Fruit fly (Drosophila melanogaster): ENCODE measurements around the gene Cdk8.

The Cdk8 gene

DNA sequence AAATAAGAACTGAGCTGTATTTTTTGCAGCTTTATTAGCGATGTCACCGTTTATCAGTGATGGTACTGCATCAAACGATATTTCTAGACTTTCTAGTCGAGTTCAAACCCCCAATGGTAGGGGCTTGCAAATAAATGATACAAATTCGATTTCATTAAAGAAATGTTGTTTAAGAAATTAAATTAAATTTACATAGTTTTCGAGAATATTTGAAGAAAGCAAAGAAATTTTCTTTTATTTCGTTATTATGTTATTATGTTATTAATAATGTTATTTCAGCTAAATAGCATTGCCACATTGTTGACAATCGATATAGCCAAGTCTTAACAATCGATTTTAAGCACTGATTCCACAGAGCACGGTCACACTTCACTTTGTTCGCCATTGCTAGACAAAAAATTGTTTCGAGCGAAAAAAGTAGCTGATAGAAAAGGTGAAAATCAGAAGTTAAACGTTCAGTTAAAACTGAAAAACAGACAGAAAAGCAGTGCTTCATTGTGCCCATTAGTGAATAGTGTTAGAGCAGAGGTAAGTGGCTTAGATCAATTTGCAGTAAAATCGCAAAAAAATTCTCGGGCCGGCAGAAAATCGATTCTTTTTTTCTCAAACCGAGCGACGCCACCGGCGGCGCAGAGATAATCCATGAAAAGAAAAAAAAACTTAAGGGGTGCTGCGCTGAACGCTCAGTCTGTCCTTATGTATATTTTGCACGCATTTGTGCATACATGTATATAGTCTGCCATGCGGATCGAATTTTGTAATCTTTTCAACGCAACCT lies 26.0 kb upstream of the Cdk8 start, which contains the start of the genes iPLA2-VIA and Ciz1 (continued):
- TF ChIP-seq CG10543 (GFP tag; optimal IDR thresholded peaks at IDR 0.05) (no peak), CG12155 (GFP tag; optimal IDR thresholded peaks at IDR 0.05) (no peak), Dek (tag; optimal IDR thresholded peaks at IDR 0.05) (no peak), da (GFP tag; optimal IDR thresholded peaks at IDR 0.05) (no peak)

DNA sequence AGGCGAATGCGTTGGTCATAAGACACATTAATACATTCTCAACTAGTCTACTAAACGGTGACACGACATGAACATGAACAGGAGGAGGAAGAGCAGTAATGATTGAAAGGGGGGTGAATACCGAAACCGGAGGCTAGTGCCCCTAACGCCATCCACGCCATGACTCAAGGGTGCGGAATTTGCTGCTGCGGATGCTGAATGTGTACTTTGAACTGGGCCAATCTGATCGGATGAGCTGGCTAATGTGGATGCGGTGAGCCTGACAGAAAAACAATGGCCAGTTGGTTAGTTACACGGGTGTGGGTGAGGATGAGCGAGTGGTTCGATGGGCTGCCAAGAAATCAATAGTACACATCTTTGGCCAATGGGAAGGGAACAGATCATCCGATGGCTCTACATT lies 25.2 kb upstream of the Cdk8 start:
- TF ChIP-seq cad (GFP tag; optimal IDR thresholded peaks at IDR 0.05) (no peak), nom (GFP tag; optimal IDR thresholded peaks at IDR 0.05) (peak; percentile 76)

DNA sequence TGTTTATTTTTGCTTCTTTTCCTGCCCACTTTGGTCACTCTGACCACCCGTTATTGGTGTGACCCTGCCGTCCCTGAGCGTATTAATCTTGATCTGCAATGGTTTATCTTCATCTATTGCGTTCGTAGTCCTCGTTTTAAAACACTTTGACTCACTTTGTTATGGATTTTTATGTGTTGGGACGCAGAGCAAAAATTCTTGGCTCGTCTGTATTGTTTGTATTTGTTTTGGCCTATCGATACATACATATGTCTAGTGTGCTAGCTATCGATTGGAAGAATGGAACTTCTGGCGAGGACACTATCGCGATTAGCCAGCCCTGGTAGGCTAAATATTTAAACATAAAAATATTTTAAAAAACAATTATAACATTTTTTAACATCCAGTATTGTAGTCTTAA lies 21.2 kb upstream of the Cdk8 start, which contains the start of gene CG10809:
Gene CG10809 (minus strand): TSS at position 266 of the 400 bp plus-strand sequence.
- TF ChIP-seq Elba2 (GFP tag; optimal IDR thresholded peaks at IDR 0.05): peak; percentile 49
- TF ChIP-seq CG8290 (GFP tag; optimal IDR thresholded peaks at IDR 0.05): peak; percentile 34
- TF ChIP-seq CG8290 (tag; optimal IDR thresholded peaks at IDR 0.05): no peak
- no peak for TF ChIP-seq Dek (tag; optimal IDR thresholded peaks at IDR 0.05)
- peak; percentile 17 for TF ChIP-seq CG33557 (GFP tag; optimal IDR thresholded peaks at IDR 0.05)
- no peak for TF ChIP-seq maf-S (GFP tag; optimal IDR thresholded peaks at IDR 0.05)
- peak; percentile 91 for TF ChIP-seq Sry-δ (GFP tag; optimal IDR thresholded peaks at IDR 0.05)
- peak in 1 of 2 experiments; percentile 33 for TF ChIP-seq Pdp1 (GFP tag; optimal IDR thresholded peaks at IDR 0.05)
- peak; percentile 92 for TF ChIP-seq vnd (GFP tag; IDR thresholded peaks at IDR 0.05; ENCODE audit: partially characterized antibody)
- no peak for TF ChIP-seq CG5180 (GFP tag; optimal IDR thresholded peaks at IDR 0.05)
- TF ChIP-seq D19B (GFP tag; optimal IDR thresholded peaks at IDR 0.05): no peak
- TF ChIP-seq CG18619 (GFP tag; optimal IDR thresholded peaks at IDR 0.05): no peak
- TF ChIP-seq nerfin-1 (tag; optimal IDR thresholded peaks at IDR 0.05): peak; percentile 63
- TF ChIP-seq sqz (GFP tag; optimal IDR thresholded peaks at IDR 0.05): no peak
- peak; percentile 55 for TF ChIP-seq Ets97D (GFP tag; optimal IDR thresholded peaks at IDR 0.05)
- no peak for TF ChIP-seq CG2875 (GFP tag; optimal IDR thresholded peaks at IDR 0.05)
- no peak for TF ChIP-seq Spps (tag; optimal IDR thresholded peaks at IDR 0.05)
- TF ChIP-seq Six4 (GFP tag; optimal IDR thresholded peaks at IDR 0.05): peak; percentile 28
- TF ChIP-seq CG15479 (GFP tag; optimal IDR thresholded peaks at IDR 0.05): no peak
- TF ChIP-seq kni (GFP tag; optimal IDR thresholded peaks at IDR 0.05): no peak
- TF ChIP-seq al (GFP tag; IDR thresholded peaks at IDR 0.05): peak; percentile 49
- TF ChIP-seq pfk (GFP tag; optimal IDR thresholded peaks at IDR 0.05): no peak
- TF ChIP-seq CG11696 (GFP tag; IDR thresholded peaks at IDR 0.05): no peak
- TF ChIP-seq TFAM (GFP tag; optimal IDR thresholded peaks at IDR 0.05): no peak
- TF ChIP-seq CG12236 (GFP tag; optimal IDR thresholded peaks at IDR 0.05): no peak
- peak; percentile 94 for TF ChIP-seq Sin3A (optimal IDR thresholded peaks at IDR 0.05)
- no peak for TF ChIP-seq CG8478 (optimal IDR thresholded peaks at IDR 0.05)
- no peak for TF ChIP-seq CTCF (GFP tag; optimal IDR thresholded peaks at IDR 0.05)
- peak; percentile 5 for TF ChIP-seq CG7786 (GFP tag; optimal IDR thresholded peaks at IDR 0.05)
- peak; percentile 44 for TF ChIP-seq Max (GFP tag; optimal IDR thresholded peaks at IDR 0.05)
- TF ChIP-seq schlank (tag; optimal IDR thresholded peaks at IDR 0.05): no peak
- TF ChIP-seq CG32767 (GFP tag; IDR thresholded peaks at IDR 0.05): peak; percentile 73
- no peak for TF ChIP-seq CG34422 (GFP tag; IDR thresholded peaks at IDR 0.05)
- TF ChIP-seq Fer2 (tag; optimal IDR thresholded peaks at IDR 0.05): no peak
- TF ChIP-seq ap (GFP tag; IDR thresholded peaks at IDR 0.05): no peak
- TF ChIP-seq CG14050 (GFP tag; IDR thresholded peaks at IDR 0.05): no peak
- peak in 1 of 2 experiments; percentile 0 for TF ChIP-seq Hr51 (GFP tag; optimal IDR thresholded peaks at IDR 0.05)
- no peak for TF ChIP-seq NC2α (GFP tag; optimal IDR thresholded peaks at IDR 0.05)
- TF ChIP-seq Bdp1 (GFP tag; optimal IDR thresholded peaks at IDR 0.05): no peak
- TF ChIP-seq Atf-2 (GFP tag; optimal IDR thresholded peaks at IDR 0.05): no peak
- peak; percentile 25 for TF ChIP-seq PHDP (tag; optimal IDR thresholded peaks at IDR 0.05)
- TF ChIP-seq Side (GFP tag; optimal IDR thresholded peaks at IDR 0.05): no peak
- no peak for TF ChIP-seq CG12744 (GFP tag; optimal IDR thresholded peaks at IDR 0.05)

Data from whole organism, embryonic.